Fruit fly (Drosophila melanogaster) Kc167 (cell line): ENCODE measurements around the gene CG4995.

Experiments
- Sin3A ChIP-seq: fragments of >200 bp; optimal IDR thresholded peaks from 2 replicates; lab custom pipeline; 2018; ENCODE audit warnings: missing external identifiers
- psq ChIP-seq: fragments of >200 bp; optimal IDR thresholded peaks from 2 replicates; lab custom pipeline; 2017; ENCODE audit warnings: missing external identifiers
- ttk ChIP-seq: sonication (Bioruptor generic); optimal IDR thresholded peaks from 2 replicates; lab custom pipeline; 2017; ENCODE audit warnings: missing external identifiers

- no peak for TF ChIP-seq ttk
- no peak for TF ChIP-seq Sin3A (lab: Kevin White, UChicago)
- TF ChIP-seq psq: no peak
These were observed 45.4 kb upstream of the CG4995 start for dm6 chr2L:10276846-10277245.
